Worm (Caenorhabditis elegans) whole organism, L3 larva: ENCODE measurements around the gene C45B11.8.

Experiments
- R02D3.7 ChIP-seq: fragments of 150-350 bp; optimal IDR thresholded peaks from 2 replicates; lab custom pipeline; 2014; ENCODE audit warnings: missing biosample characterization, missing genetic modification characterization
- ZK546.5 ChIP-seq: sonication (generic microtip); optimal IDR thresholded peaks from 2 replicates; lab custom pipeline; 2017; ENCODE audit warnings: missing biosample characterization, missing genetic modification characterization
- aly-2 ChIP-seq: fragments of 150-350 bp; optimal IDR thresholded peaks from 2 replicates; lab custom pipeline; 2014; ENCODE audit warnings: missing biosample characterization, missing genetic modification characterization
- ama-1 ChIP-seq: fragments of 150-350 bp; optimal IDR thresholded peaks from 2 replicates; lab custom pipeline; 2018
- ceh-16 ChIP-seq: sonication (generic microtip); optimal IDR thresholded peaks from 2 replicates; lab custom pipeline; 2017; ENCODE audit warnings: missing biosample characterization, missing genetic modification characterization
- ceh-28 ChIP-seq: fragments of 150-350 bp; optimal IDR thresholded peaks from 2 replicates; lab custom pipeline; 2014; ENCODE audit warnings: missing biosample characterization, missing genetic modification reagents, missing genetic modification characterization
- ceh-82 ChIP-seq: fragments of 150-350 bp; optimal IDR thresholded peaks from 2 replicates; lab custom pipeline; 2014; ENCODE audit warnings: missing biosample characterization, missing genetic modification characterization
- ceh-9 ChIP-seq: sonication (generic microtip); optimal IDR thresholded peaks from 2 replicates; lab custom pipeline; 2018; ENCODE audit warnings: missing biosample characterization, missing genetic modification characterization
- daf-12 ChIP-seq: fragments of 150-350 bp; optimal IDR thresholded peaks from 2 replicates; lab custom pipeline; 2014; ENCODE audit warnings: missing biosample characterization, missing genetic modification reagents, missing genetic modification characterization
- egl-27 ChIP-seq: sonication (generic microtip); optimal IDR thresholded peaks from 4 replicates; lab custom pipeline; 2017; ENCODE audit warnings: missing biosample characterization, missing genetic modification reagents, missing genetic modification characterization
- egl-5 ChIP-seq: fragments of 150-350 bp; optimal IDR thresholded peaks from 2 replicates; lab custom pipeline; 2017; ENCODE audit warnings: missing biosample characterization, missing genetic modification reagents, missing genetic modification characterization, inconsistent platforms
- elt-1 ChIP-seq: fragments of 150-350 bp; optimal IDR thresholded peaks from 2 replicates; lab custom pipeline; 2014; ENCODE audit warnings: missing biosample characterization, missing genetic modification characterization
- elt-2 ChIP-seq: sonication (generic microtip); optimal IDR thresholded peaks from 2 replicates; lab custom pipeline; 2016; ENCODE audit warnings: missing genetic modification reagents, mild to moderate bottlenecking, missing genetic modification characterization, missing compliant biosample characterization
- elt-3 ChIP-seq, 3 experiments: fragments of 150-350 bp in 1 of 3; sonication (generic microtip) in 2 of 3; optimal IDR thresholded peaks; 2 replicates in 2 of 3; 4 replicates in 1 of 3; lab custom pipeline; 2014 to 2017; ENCODE audit warnings: missing biosample characterization in 3 of 3, missing genetic modification characterization in 3 of 3
- eor-1 ChIP-seq, 2 experiments: fragments of 150-350 bp; optimal IDR thresholded peaks; 2 replicates each; lab custom pipeline; 2014 to 2018; ENCODE audit warnings: missing biosample characterization in 2 of 2, missing genetic modification characterization in 2 of 2
- fkh-10 ChIP-seq: sonication (generic microtip); optimal IDR thresholded peaks from 2 replicates; lab custom pipeline; 2017; ENCODE audit warnings: missing biosample characterization, missing genetic modification reagents, missing genetic modification characterization
- fkh-2 ChIP-seq: fragments of 150-350 bp; optimal IDR thresholded peaks from 2 replicates; lab custom pipeline; 2014; ENCODE audit warnings: missing biosample characterization, missing genetic modification reagents, missing genetic modification characterization
- fos-1 ChIP-seq: fragments of 150-350 bp; optimal IDR thresholded peaks from 2 replicates; lab custom pipeline; 2014; ENCODE audit warnings: missing biosample characterization, missing genetic modification characterization
- hmg-11 ChIP-seq: sonication (generic microtip); optimal IDR thresholded peaks from 2 replicates; lab custom pipeline; 2016; ENCODE audit warnings: missing genetic modification characterization, missing compliant biosample characterization
- jun-1 ChIP-seq: fragments of 150-350 bp; optimal IDR thresholded peaks from 2 replicates; lab custom pipeline; 2014; ENCODE audit warnings: missing biosample characterization, missing genetic modification reagents, missing genetic modification characterization
- lin-15B ChIP-seq: fragments of 150-350 bp; optimal IDR thresholded peaks from 2 replicates; lab custom pipeline; 2014; ENCODE audit warnings: missing biosample characterization, missing genetic modification characterization
- lin-39 ChIP-seq: fragments of 150-350 bp; optimal IDR thresholded peaks from 2 replicates; lab custom pipeline; 2018; ENCODE audit warnings: missing biosample characterization, missing genetic modification reagents, missing genetic modification characterization
- lsy-12 ChIP-seq: sonication (generic microtip); optimal IDR thresholded peaks from 2 replicates; lab custom pipeline; 2016; ENCODE audit warnings: mild to moderate bottlenecking, missing genetic modification characterization, missing compliant biosample characterization
- mdl-1 ChIP-seq: fragments of 150-350 bp; optimal IDR thresholded peaks from 2 replicates; lab custom pipeline; 2014; ENCODE audit warnings: missing biosample characterization, missing genetic modification characterization
- mml-1 ChIP-seq: fragments of 150-350 bp; sonication (generic microtip); optimal IDR thresholded peaks from 3 replicates; lab custom pipeline; 2014; ENCODE audit warnings: missing biosample characterization, missing genetic modification characterization
- nfya-1 ChIP-seq: sonication (generic microtip); optimal IDR thresholded peaks from 2 replicates; lab custom pipeline; 2017; ENCODE audit warnings: missing genetic modification characterization, mild to moderate bottlenecking, missing compliant biosample characterization, antibody characterized with exemption, moderate library complexity; ENCODE audit not compliant: insufficient read depth
- nhr-11 ChIP-seq: fragments of 150-350 bp; optimal IDR thresholded peaks from 2 replicates; lab custom pipeline; 2014; ENCODE audit warnings: missing biosample characterization, missing genetic modification characterization
- nhr-12 ChIP-seq: fragments of 150-350 bp; optimal IDR thresholded peaks from 2 replicates; lab custom pipeline; 2014; ENCODE audit warnings: missing biosample characterization, missing genetic modification characterization
- nhr-23 ChIP-seq: fragments of 150-350 bp; optimal IDR thresholded peaks from 2 replicates; lab custom pipeline; 2014; ENCODE audit warnings: missing biosample characterization, missing genetic modification reagents, missing genetic modification characterization
- nhr-237 ChIP-seq: fragments of 150-350 bp; optimal IDR thresholded peaks from 2 replicates; lab custom pipeline; 2014; ENCODE audit warnings: missing biosample characterization, missing genetic modification characterization
- nhr-25 ChIP-seq: sonication (generic microtip); optimal IDR thresholded peaks from 2 replicates; lab custom pipeline; 2017; ENCODE audit warnings: missing biosample characterization, missing genetic modification characterization
- nhr-28 ChIP-seq: fragments of 150-350 bp; optimal IDR thresholded peaks from 2 replicates; lab custom pipeline; 2014; ENCODE audit warnings: missing biosample characterization, missing genetic modification characterization
- nhr-43 ChIP-seq: sonication (generic microtip); optimal IDR thresholded peaks from 2 replicates; lab custom pipeline; 2016; ENCODE audit warnings: mild to moderate bottlenecking, missing genetic modification characterization, missing compliant biosample characterization; ENCODE audit not compliant: poor library complexity, severe bottlenecking
- nhr-67 ChIP-seq: fragments of 150-350 bp; optimal IDR thresholded peaks from 2 replicates; lab custom pipeline; 2014; ENCODE audit warnings: missing biosample characterization, missing genetic modification characterization
- nhr-76 ChIP-seq: fragments of 150-350 bp; sonication (generic microtip); optimal IDR thresholded peaks from 5 replicates; lab custom pipeline; 2014; ENCODE audit warnings: missing biosample characterization, missing genetic modification characterization
- nhr-77 ChIP-seq: fragments of 150-350 bp; optimal IDR thresholded peaks from 2 replicates; lab custom pipeline; 2014; ENCODE audit warnings: missing biosample characterization, missing genetic modification characterization
- pha-4 ChIP-seq: fragments of 150-350 bp; optimal IDR thresholded peaks from 2 replicates; lab custom pipeline; 2014; ENCODE audit warnings: missing biosample characterization, missing genetic modification reagents, missing genetic modification characterization
- pqm-1 ChIP-seq: fragments of 150-350 bp; optimal IDR thresholded peaks from 2 replicates; lab custom pipeline; 2017; ENCODE audit warnings: missing biosample characterization, missing genetic modification characterization, inconsistent platforms
- sea-2 ChIP-seq: fragments of 150-350 bp; sonication (generic microtip); optimal IDR thresholded peaks from 4 replicates; lab custom pipeline; 2014; ENCODE audit warnings: missing biosample characterization, missing genetic modification reagents, missing genetic modification characterization
- skn-1 ChIP-seq: fragments of 150-350 bp; optimal IDR thresholded peaks from 2 replicates; lab custom pipeline; 2014; ENCODE audit warnings: missing biosample characterization, missing genetic modification characterization
- snpc-4 ChIP-seq: fragments of 150-350 bp; optimal IDR thresholded peaks from 2 replicates; lab custom pipeline; 2014; ENCODE audit warnings: missing biosample characterization, missing genetic modification characterization
- tbx-2 ChIP-seq: sonication (generic microtip); optimal IDR thresholded peaks from 2 replicates; lab custom pipeline; 2016; ENCODE audit warnings: mild to moderate bottlenecking, missing genetic modification characterization, missing compliant biosample characterization
- unc-39 ChIP-seq: sonication (generic microtip); optimal IDR thresholded peaks from 4 replicates; lab custom pipeline; 2017; ENCODE audit warnings: missing biosample characterization, missing genetic modification characterization
- unc-62 ChIP-seq: fragments of 150-350 bp; sonication (generic microtip); optimal IDR thresholded peaks from 4 replicates; lab custom pipeline; 2014; ENCODE audit warnings: missing biosample characterization, missing genetic modification reagents, missing genetic modification characterization
- zag-1 ChIP-seq: fragments of 150-350 bp; optimal IDR thresholded peaks from 2 replicates; lab custom pipeline; 2014; ENCODE audit warnings: missing biosample characterization, missing genetic modification characterization
- ztf-11 ChIP-seq: fragments of 150-350 bp; optimal IDR thresholded peaks from 2 replicates; lab custom pipeline; 2014; ENCODE audit warnings: missing biosample characterization, missing genetic modification characterization
- ztf-4 ChIP-seq: fragments of 150-350 bp; optimal IDR thresholded peaks from 2 replicates; lab custom pipeline; 2014; ENCODE audit warnings: missing biosample characterization, missing genetic modification characterization

The C45B11.8 gene

ce11 chrV:11027740-11028139, 12.8 kb upstream of the C45B11.8 start:
- TF ChIP-seq pqm-1 (tag; lab: Kevin White, UChicago) (no peak), mdl-1 (no peak), nhr-11 (tag; lab: Kevin White, UChicago) (no peak), lin-15B (tag; lab: Kevin White, UChicago) (no peak), egl-27 (tag; lab: Kevin White, UChicago) (no peak), ceh-16 (tag; lab: Kevin White, UChicago) (no peak), zag-1 (tag; lab: Kevin White, UChicago) (no peak), skn-1 (tag; lab: Kevin White, UChicago) (no peak), nhr-12 (tag; lab: Kevin White, UChicago) (no peak), lsy-12 (no peak), nhr-237 (tag; lab: Kevin White, UChicago) (no peak), nhr-25 (tag; lab: Kevin White, UChicago) (no peak), unc-39 (no peak)

ce11 chrV:11029309-11029708, 11.3 kb upstream of the C45B11.8 start:
- TF ChIP-seq ZK546.5 (no peak), ztf-4 (no peak), pha-4 (tag; lab: Kevin White, UChicago) (peak; percentile 74), nhr-11 (tag; lab: Kevin White, UChicago) (no peak), nhr-25 (tag; lab: Kevin White, UChicago) (peak; percentile 23), snpc-4 (tag; lab: Kevin White, UChicago) (no peak), nhr-12 (tag; lab: Kevin White, UChicago) (no peak), pqm-1 (tag; lab: Kevin White, UChicago) (no peak), nhr-43 (peak; percentile 84), elt-2 (peak; percentile 18), ceh-28 (peak; percentile 43), zag-1 (tag; lab: Kevin White, UChicago) (no peak), lin-39 (tag; lab: Kevin White, UChicago) (peak; percentile 32), tbx-2 (no peak), nfya-1 (peak; percentile 27), hmg-11 (peak; percentile 29), ceh-82 (no peak), elt-3 (tag; optimal IDR thresholded peaks at IDR 0.05; lab: Kevin White, UChicago) (no peak), nhr-76 (tag; lab: Kevin White, UChicago) (no peak), ceh-9 (no peak), mml-1 (tag; lab: Kevin White, UChicago) (no peak), fos-1 (tag; lab: Kevin White, UChicago) (no peak), ceh-16 (tag; lab: Kevin White, UChicago) (no peak), unc-62 (no peak), R02D3.7 (tag; lab: Kevin White, UChicago) (no peak), daf-12 (tag; lab: Kevin White, UChicago) (no peak), eor-1 (tag; optimal IDR thresholded peaks at IDR 0.05; lab: Kevin White, UChicago) (no peak), fkh-2 (tag; lab: Kevin White, UChicago) (no peak), fkh-10 (no peak), nhr-28 (tag; lab: Kevin White, UChicago) (no peak), sea-2 (GFP tag; lab: Kevin White, UChicago) (no peak), aly-2 (tag; lab: Kevin White, UChicago) (no peak), unc-39 (no peak), lin-15B (tag; lab: Kevin White, UChicago) (peak; percentile 59), egl-27 (tag; lab: Kevin White, UChicago) (no peak), ama-1 (lab: Kevin White, UChicago) (no peak), jun-1 (tag; lab: Kevin White, UChicago) (peak; percentile 12), egl-5 (tag; lab: Kevin White, UChicago) (no peak), lsy-12 (peak; percentile 30), nhr-237 (tag; lab: Kevin White, UChicago) (no peak), skn-1 (tag; lab: Kevin White, UChicago) (no peak), nhr-23 (peak; percentile 69), ztf-11 (tag; lab: Kevin White, UChicago) (no peak), nhr-77 (tag; lab: Kevin White, UChicago) (no peak), mdl-1 (no peak), nhr-67 (tag; lab: Kevin White, UChicago) (no peak), elt-1 (tag; lab: Kevin White, UChicago) (no peak)
